Fruit fly (Drosophila melanogaster) whole organism, embryonic: ENCODE data around the gene cac.

Experiments
- Asciz ChIP-seq: fragments of 200-800 bp; sonication (Bioruptor generic); optimal IDR thresholded peaks from 2 replicates; lab custom pipeline; 2017; ENCODE audit warnings: missing biosample characterization, mild to moderate bottlenecking, missing genetic modification characterization, missing genetic modification reagents
- CG11398 ChIP-seq: fragments of 200-800 bp; sonication (Bioruptor generic); optimal IDR thresholded peaks from 2 replicates; lab custom pipeline; 2016; ENCODE audit warnings: missing biosample characterization, missing genetic modification characterization
- CG11560 ChIP-seq: fragments of 200-800 bp; sonication (Bioruptor generic); IDR thresholded peaks from 3 replicates; pipeline ENCODE4 v1.3.6; 2022; ENCODE audit warnings: missing biosample characterization, missing genetic modification characterization
- CG11695 ChIP-seq: fragments of 200-800 bp; sonication (Bioruptor generic); IDR thresholded peaks from 3 replicates; pipeline ENCODE4 v1.3.6; 2022; ENCODE audit warnings: missing biosample characterization, missing genetic modification characterization
- CG12659 ChIP-seq: fragments of 200-800 bp; sonication (Bioruptor generic); optimal IDR thresholded peaks from 3 replicates; lab custom pipeline; 2017; ENCODE audit warnings: mild to moderate bottlenecking, missing biosample characterization, missing genetic modification reagents, missing genetic modification characterization
- CG15269 ChIP-seq: fragments of 200-800 bp; sonication (Bioruptor generic); optimal IDR thresholded peaks from 2 replicates; lab custom pipeline; 2018; ENCODE audit warnings: missing biosample characterization, mild to moderate bottlenecking, missing genetic modification characterization, moderate library complexity
- CG15479 ChIP-seq: fragments of 200-800 bp; sonication (Bioruptor generic); optimal IDR thresholded peaks from 3 replicates; lab custom pipeline; 2019; ENCODE audit warnings: missing biosample characterization, mild to moderate bottlenecking, missing genetic modification characterization, moderate library complexity
- CG1603 ChIP-seq: fragments of 200-800 bp; sonication (Bioruptor generic); optimal IDR thresholded peaks from 2 replicates; lab custom pipeline; 2019; ENCODE audit warnings: missing biosample characterization, mild to moderate bottlenecking, missing genetic modification characterization, moderate library complexity
- CG1647 ChIP-seq: fragments of 200-800 bp; sonication (Bioruptor generic); optimal IDR thresholded peaks from 3 replicates; lab custom pipeline; 2016; ENCODE audit warnings: missing biosample characterization, missing genetic modification characterization
- CG17186 ChIP-seq: fragments of 200-800 bp; sonication (Bioruptor generic); optimal IDR thresholded peaks from 3 replicates; lab custom pipeline; 2017; ENCODE audit warnings: missing biosample characterization, missing genetic modification reagents, missing genetic modification characterization
- CG30403 ChIP-seq: fragments of 200-800 bp; sonication (Bioruptor generic); optimal IDR thresholded peaks from 3 replicates; lab custom pipeline; 2016; ENCODE audit warnings: missing biosample characterization, missing genetic modification characterization
- CG31441 ChIP-seq: fragments of 200-800 bp; sonication (Bioruptor generic); IDR thresholded peaks from 2 replicates; pipeline ENCODE4 v1.3.6; 2022; ENCODE audit warnings: missing biosample characterization, missing genetic modification characterization
- CG4617 ChIP-seq: fragments of 200-800 bp; sonication (Bioruptor generic); optimal IDR thresholded peaks from 3 replicates; lab custom pipeline; 2016; ENCODE audit warnings: missing biosample characterization, missing genetic modification characterization, borderline replicate concordance
- CG6175 ChIP-seq: fragments of 200-800 bp; sonication (Bioruptor generic); IDR thresholded peaks from 3 replicates; pipeline ENCODE4 v1.3.6; 2022; ENCODE audit warnings: missing biosample characterization, missing genetic modification characterization
- CG6765 ChIP-seq: fragments of 200-800 bp; sonication (Bioruptor generic); optimal IDR thresholded peaks from 3 replicates; lab custom pipeline; 2017; ENCODE audit warnings: missing biosample characterization, mild to moderate bottlenecking, missing genetic modification characterization
- CG6791 ChIP-seq: fragments of 200-800 bp; sonication (Bioruptor generic); IDR thresholded peaks from 3 replicates; pipeline ENCODE4 v1.3.6; 2022; ENCODE audit warnings: missing biosample characterization, missing genetic modification characterization; ENCODE audit not compliant: partially characterized antibody
- CG7786 ChIP-seq: fragments of 200-800 bp; sonication (Bioruptor generic); optimal IDR thresholded peaks from 2 replicates; lab custom pipeline; 2016; ENCODE audit warnings: missing biosample characterization, missing genetic modification characterization
- CG8924 ChIP-seq: fragments of 200-800 bp; optimal IDR thresholded peaks from 3 replicates; lab custom pipeline; 2019; ENCODE audit warnings: missing biosample characterization, mild to moderate bottlenecking, missing genetic modification characterization, moderate library complexity
- CG9932 ChIP-seq: fragments of 200-800 bp; sonication (Bioruptor generic); IDR thresholded peaks from 2 replicates; pipeline ENCODE4 v1.3.6; 2022; ENCODE audit warnings: missing biosample characterization, missing genetic modification characterization
- D19A ChIP-seq: fragments of 200-800 bp; optimal IDR thresholded peaks from 3 replicates; lab custom pipeline; 2019; ENCODE audit warnings: missing biosample characterization, mild to moderate bottlenecking, missing genetic modification characterization, moderate library complexity
- Ets65A ChIP-seq: fragments of 200-800 bp; sonication (Bioruptor generic); peaks from one replicate; lab custom pipeline; 2016; ENCODE audit warnings: missing biosample characterization, missing genetic modification characterization
- Ets97D ChIP-seq: fragments of 200-800 bp; sonication (Bioruptor generic); optimal IDR thresholded peaks from 3 replicates; lab custom pipeline; 2016; ENCODE audit warnings: missing biosample characterization, missing genetic modification characterization
- Fer2 ChIP-seq: fragments of 200-800 bp; sonication (Bioruptor generic); optimal IDR thresholded peaks from 2 replicates; lab custom pipeline; 2018; ENCODE audit warnings: missing biosample characterization, mild to moderate bottlenecking, missing genetic modification characterization, moderate library complexity
- HHEX ChIP-seq: fragments of 200-800 bp; sonication (Bioruptor generic); optimal IDR thresholded peaks from 3 replicates; lab custom pipeline; 2017; ENCODE audit warnings: missing biosample characterization, mild to moderate bottlenecking, missing genetic modification characterization, missing genetic modification reagents
- Hmx ChIP-seq: fragments of 200-800 bp; sonication (Bioruptor generic); optimal IDR thresholded peaks from 2 replicates; lab custom pipeline; 2016; ENCODE audit warnings: missing biosample characterization, missing genetic modification characterization
- Hr39 ChIP-seq: fragments of >200 bp; optimal IDR thresholded peaks from 2 replicates; lab custom pipeline; 2017
- MTF-1 ChIP-seq: fragments of 200-800 bp; sonication (Bioruptor generic); optimal IDR thresholded peaks from 2 replicates; lab custom pipeline; 2018; ENCODE audit warnings: missing biosample characterization, mild to moderate bottlenecking, missing genetic modification characterization, borderline replicate concordance
- Mad ChIP-seq: fragments of 200-800 bp; sonication (Bioruptor generic); optimal IDR thresholded peaks from 2 replicates; lab custom pipeline; 2016; ENCODE audit warnings: missing biosample characterization, missing genetic modification characterization
- NC2α ChIP-seq: fragments of 200-800 bp; sonication (Bioruptor generic); optimal IDR thresholded peaks from 2 replicates; lab custom pipeline; 2016; ENCODE audit warnings: missing biosample characterization, missing genetic modification characterization
- NC2β ChIP-seq: fragments of 200-800 bp; sonication (Bioruptor generic); optimal IDR thresholded peaks from 2 replicates; lab custom pipeline; 2016; ENCODE audit warnings: missing biosample characterization, missing genetic modification characterization
- Rfx ChIP-seq: fragments of 200-800 bp; sonication (Bioruptor generic); IDR thresholded peaks from 2 replicates; pipeline ENCODE4 v1.3.6; 2022; ENCODE audit warnings: missing biosample characterization, missing genetic modification characterization
- TFAM ChIP-seq: fragments of 200-800 bp; sonication (Bioruptor generic); optimal IDR thresholded peaks from 2 replicates; lab custom pipeline; 2017; ENCODE audit warnings: missing biosample characterization, missing genetic modification characterization, inconsistent platforms
- Tbp ChIP-seq: fragments of >200 bp; optimal IDR thresholded peaks from 2 replicates; lab custom pipeline; 2018; ENCODE audit warnings: missing biosample characterization, missing genetic modification characterization
- Xrp1 ChIP-seq: fragments of 200-800 bp; sonication (Bioruptor generic); IDR thresholded peaks from 2 replicates; pipeline ENCODE4 v1.3.6; 2022; ENCODE audit warnings: missing biosample characterization, missing genetic modification characterization
- ap ChIP-seq: fragments of 200-800 bp; sonication (Bioruptor generic); IDR thresholded peaks from 2 replicates; pipeline ENCODE4 v1.3.6; 2022; ENCODE audit warnings: missing biosample characterization, missing genetic modification characterization
- cg ChIP-seq: fragments of 200-800 bp; sonication (Bioruptor generic); optimal IDR thresholded peaks from 3 replicates; lab custom pipeline; 2019; ENCODE audit warnings: missing biosample characterization, mild to moderate bottlenecking, missing genetic modification characterization, moderate library complexity
- dmrt11E ChIP-seq: fragments of 200-800 bp; sonication (Bioruptor generic); optimal IDR thresholded peaks from 3 replicates; lab custom pipeline; 2018; ENCODE audit warnings: missing biosample characterization, mild to moderate bottlenecking, missing genetic modification characterization, moderate library complexity
- ewg ChIP-seq: fragments of 200-800 bp; sonication (Bioruptor generic); optimal IDR thresholded peaks from 3 replicates; lab custom pipeline; 2017; ENCODE audit warnings: mild to moderate bottlenecking, missing biosample characterization, missing genetic modification reagents, missing genetic modification characterization
- hbn ChIP-seq: fragments of 200-800 bp; sonication (Bioruptor generic); IDR thresholded peaks from 2 replicates; pipeline ENCODE4 v1.3.6; 2022; ENCODE audit warnings: missing biosample characterization, missing genetic modification characterization; ENCODE audit not compliant: partially characterized antibody
- jumu ChIP-seq: fragments of 200-800 bp; sonication (Bioruptor generic); optimal IDR thresholded peaks from 3 replicates; lab custom pipeline; 2016; ENCODE audit warnings: missing biosample characterization, missing genetic modification characterization
- kah ChIP-seq: fragments of 200-800 bp; sonication (Bioruptor generic); optimal IDR thresholded peaks from 2 replicates; lab custom pipeline; 2018; ENCODE audit warnings: missing biosample characterization, mild to moderate bottlenecking, missing genetic modification characterization
- lbe ChIP-seq: fragments of 200-800 bp; sonication (Bioruptor generic); optimal IDR thresholded peaks from 2 replicates; lab custom pipeline; 2016; ENCODE audit warnings: missing biosample characterization, mild to moderate bottlenecking, missing genetic modification characterization
- nom ChIP-seq: fragments of 200-800 bp; sonication (Bioruptor generic); optimal IDR thresholded peaks from 2 replicates; lab custom pipeline; 2017; ENCODE audit warnings: missing biosample characterization, missing genetic modification characterization, mild to moderate bottlenecking, moderate library complexity, missing genetic modification reagents
- pzg ChIP-seq: fragments of 200-800 bp; sonication (Bioruptor generic); optimal IDR thresholded peaks from 3 replicates; lab custom pipeline; 2018; ENCODE audit warnings: missing biosample characterization, mild to moderate bottlenecking, missing genetic modification characterization, moderate library complexity
- ranshi ChIP-seq: fragments of 200-800 bp; sonication (Bioruptor generic); IDR thresholded peaks from 2 replicates; pipeline ENCODE4 v1.3.6; 2022; ENCODE audit warnings: missing biosample characterization, missing genetic modification characterization
- seq ChIP-seq: fragments of 200-800 bp; sonication (Bioruptor generic); IDR thresholded peaks from 2 replicates; pipeline ENCODE4 v1.3.6; 2022; ENCODE audit warnings: missing biosample characterization, missing genetic modification characterization
- slp2 ChIP-seq: fragments of 200-800 bp; sonication (Bioruptor generic); optimal IDR thresholded peaks from 2 replicates; lab custom pipeline; 2016; ENCODE audit warnings: missing biosample characterization, missing genetic modification characterization
- stc ChIP-seq: fragments of 200-800 bp; sonication (Bioruptor generic); IDR thresholded peaks from 2 replicates; pipeline ENCODE4 v1.3.6; 2022; ENCODE audit warnings: missing biosample characterization, missing genetic modification characterization
- toy ChIP-seq: fragments of 200-800 bp; sonication (Bioruptor generic); IDR thresholded peaks from 2 replicates; pipeline ENCODE4 v1.3.6; 2022; ENCODE audit warnings: missing biosample characterization, missing genetic modification characterization
- ttk ChIP-seq: fragments of 200-800 bp; sonication (Bioruptor generic); IDR thresholded peaks from 2 replicates; pipeline ENCODE4 v2.1.2; 2022; ENCODE audit warnings: missing biosample characterization, missing genetic modification characterization
- usp ChIP-seq: fragments of >200 bp; optimal IDR thresholded peaks from 2 replicates; lab custom pipeline; 2017; ENCODE audit warnings: missing biosample characterization, missing genetic modification characterization
- z ChIP-seq: fragments of 200-800 bp; sonication (Bioruptor generic); IDR thresholded peaks from 3 replicates; pipeline ENCODE4 v1.3.6; 2022; ENCODE audit warnings: missing biosample characterization, missing genetic modification characterization

Gene cac

DNA sequence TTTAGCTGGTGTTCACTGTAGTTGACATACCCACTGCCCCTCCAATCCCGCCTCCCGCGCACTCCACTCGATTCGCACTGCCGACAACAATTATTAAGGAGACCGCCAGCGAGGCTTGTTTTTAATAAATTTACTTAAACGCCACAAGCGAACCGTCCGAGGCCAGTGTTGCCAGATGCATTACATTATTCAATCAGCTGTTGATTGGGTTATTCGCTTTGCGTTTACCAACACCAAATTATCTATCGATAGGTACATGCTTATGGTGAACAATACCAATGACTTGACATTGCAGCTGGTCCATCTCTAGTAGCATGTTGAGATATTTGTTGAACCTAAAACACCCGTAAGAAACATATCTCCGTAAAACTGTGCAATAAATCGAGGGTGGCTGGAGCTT, 97.9 kb downstream of the cac start, which contains the start of the genes CG10353 and SelG (continued):
- TF ChIP-seq CG15479 (GFP tag; lab: Kevin White, UChicago) (no peak), usp (GFP tag; lab: Kevin White, UChicago) (no peak), CG31441 (GFP tag; lab: Robert Waterston, UW) (no peak), CG6791 (GFP tag; lab: Robert Waterston, UW) (peak; percentile 87), ewg (GFP tag; lab: Kevin White, UChicago) (no peak), CG11695 (GFP tag; lab: Robert Waterston, UW) (no peak), MTF-1 (GFP tag; lab: Kevin White, UChicago) (peak; percentile 56), CG7786 (GFP tag; lab: Kevin White, UChicago) (peak; percentile 43), CG9932 (GFP tag; lab: Robert Waterston, UW) (peak; percentile 67), stc (GFP tag; lab: Robert Waterston, UW) (no peak), ranshi (GFP tag; lab: Robert Waterston, UW) (no peak), Xrp1 (GFP tag; lab: Robert Waterston, UW) (no peak), Asciz (GFP tag; lab: Kevin White, UChicago) (no peak), Hr39 (no peak), CG6175 (GFP tag; lab: Robert Waterston, UW) (no peak), dmrt11E (peak; percentile 17), CG11560 (tag; lab: Robert Waterston, UW) (no peak), HHEX (GFP tag; lab: Kevin White, UChicago) (peak; percentile 2), CG11398 (peak; percentile 5), D19A (tag; lab: Kevin White, UChicago) (peak; percentile 33), CG1603 (peak; percentile 80), CG17186 (peak; percentile 17), ttk (GFP tag; lab: Robert Waterston, UW) (no peak), CG30403 (GFP tag; lab: Kevin White, UChicago) (peak; percentile 19), cg (GFP tag; lab: Kevin White, UChicago) (no peak), CG12659 (peak; percentile 73), Mad (GFP tag; lab: Kevin White, UChicago) (no peak), NC2β (GFP tag; lab: Kevin White, UChicago) (peak; percentile 62), CG15269 (tag; lab: Kevin White, UChicago) (no peak), nom (GFP tag; lab: Kevin White, UChicago) (no peak), Rfx (GFP tag; lab: Robert Waterston, UW) (peak; percentile 59), Hmx (GFP tag; lab: Kevin White, UChicago) (no peak), kah (GFP tag; lab: Kevin White, UChicago) (no peak), pzg (GFP tag; lab: Kevin White, UChicago) (peak; percentile 93), toy (GFP tag; lab: Robert Waterston, UW) (no peak), CG1647 (GFP tag; lab: Kevin White, UChicago) (peak; percentile 38), Ets97D (peak; percentile 65), Fer2 (tag; lab: Kevin White, UChicago) (no peak), ap (GFP tag; lab: Robert Waterston, UW) (no peak), NC2α (GFP tag; lab: Kevin White, UChicago) (no peak), hbn (GFP tag; lab: Robert Waterston, UW) (peak; percentile 86), lbe (GFP tag; lab: Kevin White, UChicago) (peak; percentile 31), TFAM (GFP tag; lab: Kevin White, UChicago) (no peak), CG6765 (GFP tag; lab: Kevin White, UChicago) (no peak), CG8924 (tag; lab: Kevin White, UChicago) (peak; percentile 43), z (GFP tag; lab: Robert Waterston, UW) (no peak), slp2 (GFP tag; lab: Kevin White, UChicago) (no peak), Ets65A (GFP tag; lab: Kevin White, UChicago) (peak; percentile 83), Tbp (GFP tag; lab: Kevin White, UChicago) (no peak), jumu (GFP tag; lab: Kevin White, UChicago) (peak; percentile 36), seq (GFP tag; lab: Robert Waterston, UW) (no peak), CG4617 (GFP tag; lab: Kevin White, UChicago) (peak; percentile 71)
